Worm (Caenorhabditis elegans) whole organism, L4 larva: ENCODE data around the gene mom-2.
A peak's percentile ranks its signal among the peaks of the same experiment; 100 is the strongest.

Source experiments
- D1046.2 ChIP-seq: fragments of 200-800 bp; sonication (Bioruptor generic); IDR thresholded peaks from 2 replicates; pipeline ENCODE4 v1.3.6; 2022; ENCODE audit warnings: missing genetic modification characterization, missing compliant biosample characterization
- F26F4.8 ChIP-seq: fragments of 200-800 bp; sonication (Bioruptor generic); conservative IDR thresholded peaks from 2 replicates; pipeline ENCODE4 v1.3.6; 2022; ENCODE audit warnings: missing genetic modification characterization, missing compliant biosample characterization
- F37D6.2 ChIP-seq: sonication (generic microtip); optimal IDR thresholded peaks from 2 replicates; lab custom pipeline; 2016; ENCODE audit warnings: mild to moderate bottlenecking, missing genetic modification characterization, missing compliant biosample characterization
- F49E8.2 ChIP-seq: sonication (generic microtip); optimal IDR thresholded peaks from 2 replicates; lab custom pipeline; 2016; ENCODE audit warnings: missing compliant biosample characterization, mild to moderate bottlenecking, missing genetic modification characterization, borderline replicate concordance
- Y105C5A.15 ChIP-seq: fragments of 200-800 bp; sonication (Bioruptor generic); IDR thresholded peaks from 2 replicates; pipeline ENCODE4 v1.3.6; 2022; ENCODE audit warnings: missing genetic modification characterization, missing compliant biosample characterization
- Y5F2A.4 ChIP-seq: fragments of 200-800 bp; sonication (Bioruptor generic); optimal IDR thresholded peaks from 2 replicates; lab custom pipeline; 2018; ENCODE audit warnings: mild to moderate bottlenecking, missing genetic modification characterization, missing compliant biosample characterization
- ZK337.2 ChIP-seq: fragments of 200-800 bp; sonication (Bioruptor generic); IDR thresholded peaks from 2 replicates; pipeline ENCODE4 v1.3.6; 2022; ENCODE audit warnings: missing genetic modification reagents, missing genetic modification characterization, missing compliant biosample characterization
- aha-1 ChIP-seq: fragments of 150-350 bp; peaks from one replicate; lab custom pipeline; 2014; ENCODE audit warnings: missing biosample characterization, missing genetic modification characterization
- aly-2 ChIP-seq: sonication (generic microtip); optimal IDR thresholded peaks from 2 replicates; lab custom pipeline; 2018; ENCODE audit warnings: missing biosample characterization, missing genetic modification characterization
- arid-1 ChIP-seq: fragments of 200-800 bp; sonication (Bioruptor generic); conservative IDR thresholded peaks from 2 replicates; pipeline ENCODE4 v1.3.6; 2022; ENCODE audit warnings: missing genetic modification reagents, missing genetic modification characterization, missing compliant biosample characterization
- attf-4 ChIP-seq: sonication (generic microtip); optimal IDR thresholded peaks from 3 replicates; lab custom pipeline; 2017; ENCODE audit warnings: missing biosample characterization, missing genetic modification characterization
- ceh-44 ChIP-seq: fragments of 200-800 bp; sonication (Bioruptor generic); IDR thresholded peaks from 2 replicates; pipeline ENCODE4 v1.3.6; 2022; ENCODE audit warnings: missing genetic modification reagents, missing genetic modification characterization, missing compliant biosample characterization
- ceh-62 ChIP-seq: sonication (generic microtip); optimal IDR thresholded peaks from 2 replicates; lab custom pipeline; 2017; ENCODE audit warnings: missing biosample characterization, missing genetic modification characterization
- daf-12 ChIP-seq: fragments of 150-350 bp; optimal IDR thresholded peaks from 2 replicates; lab custom pipeline; 2014; ENCODE audit warnings: missing biosample characterization, missing genetic modification reagents, missing genetic modification characterization
- daf-19 ChIP-seq: fragments of 200-800 bp; sonication (Bioruptor generic); conservative IDR thresholded peaks from 2 replicates; pipeline ENCODE4 v1.3.6; 2022; ENCODE audit warnings: missing genetic modification characterization, missing compliant biosample characterization
- daf-8 ChIP-seq: fragments of 200-800 bp; sonication (Bioruptor generic); IDR thresholded peaks from 2 replicates; pipeline ENCODE4 v1.3.6; 2022; ENCODE audit warnings: missing genetic modification characterization, missing compliant biosample characterization
- dmd-6 ChIP-seq: fragments of 200-800 bp; sonication (Bioruptor generic); IDR thresholded peaks from 2 replicates; pipeline ENCODE4 v1.3.6; 2022; ENCODE audit warnings: missing genetic modification reagents, missing genetic modification characterization, missing compliant biosample characterization
- dmd-8 ChIP-seq: fragments of 200-800 bp; sonication (Bioruptor generic); IDR thresholded peaks from 2 replicates; pipeline ENCODE4 v1.3.6; 2022; ENCODE audit warnings: missing genetic modification characterization, missing compliant biosample characterization
- dmd-9 ChIP-seq: fragments of 200-800 bp; sonication (Bioruptor generic); IDR thresholded peaks from 2 replicates; pipeline ENCODE4 v1.3.6; 2022; ENCODE audit warnings: missing genetic modification reagents, missing genetic modification characterization, missing compliant biosample characterization
- dpl-1 ChIP-seq: fragments of 150-350 bp; optimal IDR thresholded peaks from 2 replicates; lab custom pipeline; 2014; ENCODE audit warnings: missing biosample characterization, missing genetic modification reagents, missing genetic modification characterization
- dve-1 ChIP-seq: sonication (generic microtip); optimal IDR thresholded peaks from 2 replicates; lab custom pipeline; 2017; ENCODE audit warnings: antibody characterized with exemption, mild to moderate bottlenecking, missing genetic modification characterization, missing compliant biosample characterization; ENCODE audit not compliant: insufficient read depth
- egl-43 ChIP-seq: fragments of 200-800 bp; sonication (Bioruptor generic); IDR thresholded peaks from 2 replicates; pipeline ENCODE4 v1.3.6; 2022; ENCODE audit warnings: missing genetic modification reagents, missing genetic modification characterization, missing compliant biosample characterization
- fos-1 ChIP-seq: fragments of 150-350 bp; optimal IDR thresholded peaks from 2 replicates; lab custom pipeline; 2014; ENCODE audit warnings: missing biosample characterization, missing genetic modification characterization
- hlh-11 ChIP-seq: fragments of 200-800 bp; sonication (Bioruptor generic); optimal IDR thresholded peaks from 2 replicates; lab custom pipeline; 2018; ENCODE audit warnings: mild to moderate bottlenecking, missing genetic modification characterization, missing compliant biosample characterization
- hlh-30 ChIP-seq: sonication (generic microtip); optimal IDR thresholded peaks from 2 replicates; lab custom pipeline; 2017; ENCODE audit warnings: antibody characterized with exemption, mild to moderate bottlenecking, missing genetic modification characterization, missing compliant biosample characterization; ENCODE audit not compliant: insufficient read depth
- hmg-1.1 ChIP-seq: fragments of 200-800 bp; sonication (Bioruptor generic); IDR thresholded peaks from 2 replicates; pipeline ENCODE4 v1.3.6; 2022; ENCODE audit warnings: missing genetic modification reagents, missing genetic modification characterization, missing compliant biosample characterization
- jun-1 ChIP-seq: fragments of 150-350 bp; optimal IDR thresholded peaks from 2 replicates; lab custom pipeline; 2014; ENCODE audit warnings: missing biosample characterization, missing genetic modification reagents, missing genetic modification characterization
- lim-7 ChIP-seq: fragments of 200-800 bp; sonication (Bioruptor generic); IDR thresholded peaks from 2 replicates; pipeline ENCODE4 v1.3.6; 2022; ENCODE audit warnings: missing genetic modification characterization, missing compliant biosample characterization
- lin-15B ChIP-seq: fragments of 150-350 bp; sonication (generic microtip); optimal IDR thresholded peaks from 3 replicates; lab custom pipeline; 2014; ENCODE audit warnings: missing biosample characterization, missing genetic modification characterization
- lin-29 ChIP-seq: fragments of 200-800 bp; sonication (Bioruptor generic); IDR thresholded peaks from 2 replicates; pipeline ENCODE4 v1.3.6; 2022; ENCODE audit warnings: missing genetic modification reagents, missing genetic modification characterization, missing compliant biosample characterization
- lir-3 ChIP-seq: sonication (generic microtip); optimal IDR thresholded peaks from 2 replicates; lab custom pipeline; 2016; ENCODE audit warnings: mild to moderate bottlenecking, missing genetic modification characterization, missing compliant biosample characterization
- madf-5 ChIP-seq, 2 experiments: fragments of 200-800 bp; sonication (Bioruptor generic); IDR thresholded peaks; 2 replicates each; pipeline ENCODE4 v1.3.6; 2022; ENCODE audit warnings: missing compliant biosample characterization in 2 of 2, missing genetic modification characterization in 2 of 2
- madf-9 ChIP-seq: fragments of 200-800 bp; sonication (Bioruptor generic); conservative IDR thresholded peaks from 2 replicates; pipeline ENCODE4 v1.3.6; 2022; ENCODE audit warnings: missing genetic modification reagents, missing genetic modification characterization, missing compliant biosample characterization
- mdl-1 ChIP-seq, 2 experiments: fragments of 150-350 bp in 1 of 2; sonication (generic microtip) in 1 of 2; optimal IDR thresholded peaks; 2 replicates each; lab custom pipeline; 2014 to 2017; ENCODE audit warnings: missing biosample characterization in 2 of 2, missing genetic modification characterization in 2 of 2
- mep-1 ChIP-seq: fragments of 150-350 bp; sonication (generic microtip); optimal IDR thresholded peaks from 3 replicates; lab custom pipeline; 2014; ENCODE audit warnings: missing biosample characterization, missing genetic modification characterization
- mxl-2 ChIP-seq: fragments of 200-800 bp; sonication (Bioruptor generic); conservative IDR thresholded peaks from 2 replicates; pipeline ENCODE4 v1.3.6; 2022; ENCODE audit warnings: missing genetic modification reagents, missing genetic modification characterization, missing compliant biosample characterization
- mxl-3 ChIP-seq: fragments of 200-800 bp; sonication (Bioruptor generic); optimal IDR thresholded peaks from 2 replicates; lab custom pipeline; 2018; ENCODE audit warnings: mild to moderate bottlenecking, missing genetic modification characterization, missing compliant biosample characterization
- nhr-111 ChIP-seq: fragments of 200-800 bp; sonication (Bioruptor generic); optimal IDR thresholded peaks from 2 replicates; lab custom pipeline; 2018; ENCODE audit warnings: mild to moderate bottlenecking, missing genetic modification characterization, missing compliant biosample characterization
- nhr-237 ChIP-seq: sonication (generic microtip); optimal IDR thresholded peaks from 2 replicates; lab custom pipeline; 2017; ENCODE audit warnings: missing biosample characterization, missing genetic modification characterization
- nhr-42 ChIP-seq: fragments of 200-800 bp; sonication (Bioruptor generic); IDR thresholded peaks from 2 replicates; pipeline ENCODE4 v1.3.6; 2022; ENCODE audit warnings: missing genetic modification characterization, missing compliant biosample characterization
- pha-4 ChIP-seq, 2 experiments: fragments of 150-350 bp in 1 of 2; fragments of 200-800 bp in 1 of 2; sonication (Bioruptor generic) in 1 of 2; IDR thresholded peaks in 1 of 2; optimal IDR thresholded peaks in 1 of 2; 2 replicates each; pipeline versions ENCODE4 v1.3.6 to Lab custom; 2014 to 2022; ENCODE audit warnings: missing genetic modification characterization in 2 of 2, missing genetic modification reagents in 2 of 2, missing biosample characterization in 1 of 2, missing compliant biosample characterization in 1 of 2
- pqm-1 ChIP-seq: sonication (generic microtip); optimal IDR thresholded peaks from 2 replicates; lab custom pipeline; 2017; ENCODE audit warnings: missing biosample characterization, missing genetic modification characterization
- rbr-2 ChIP-seq: sonication (generic microtip); optimal IDR thresholded peaks from 2 replicates; lab custom pipeline; 2016; ENCODE audit warnings: missing genotype, missing genetic modification characterization, missing compliant biosample characterization
- sdz-12 ChIP-seq: fragments of 200-800 bp; sonication (Bioruptor generic); optimal IDR thresholded peaks from 2 replicates; lab custom pipeline; 2018; ENCODE audit warnings: mild to moderate bottlenecking, missing genetic modification characterization, missing compliant biosample characterization
- set-16 ChIP-seq: fragments of 200-800 bp; sonication (Bioruptor generic); IDR thresholded peaks from 2 replicates; pipeline ENCODE4 v1.3.6; 2022; ENCODE audit warnings: missing genetic modification reagents, missing genetic modification characterization, missing compliant biosample characterization
- skn-1 ChIP-seq: fragments of 150-350 bp; optimal IDR thresholded peaks from 2 replicates; lab custom pipeline; 2014; ENCODE audit warnings: missing biosample characterization, missing genetic modification characterization
- spr-1 ChIP-seq: sonication (generic microtip); optimal IDR thresholded peaks from 2 replicates; lab custom pipeline; 2016; ENCODE audit warnings: mild to moderate bottlenecking, missing genetic modification characterization, missing compliant biosample characterization
- vab-7 ChIP-seq: fragments of 200-800 bp; sonication (Bioruptor generic); IDR thresholded peaks from 2 replicates; pipeline ENCODE4 v1.3.6; 2022; ENCODE audit warnings: missing genetic modification reagents, missing genetic modification characterization, missing compliant biosample characterization
- zag-1 ChIP-seq: fragments of 150-350 bp; optimal IDR thresholded peaks from 2 replicates; lab custom pipeline; 2014; ENCODE audit warnings: missing biosample characterization, missing genetic modification characterization
- zfp-3 ChIP-seq: fragments of 200-800 bp; sonication (Bioruptor generic); conservative IDR thresholded peaks from 2 replicates; pipeline ENCODE4 v1.3.6; 2022; ENCODE audit warnings: missing genetic modification reagents, missing genetic modification characterization, missing compliant biosample characterization
- zip-2 ChIP-seq: fragments of 150-350 bp; optimal IDR thresholded peaks from 2 replicates; lab custom pipeline; 2014; ENCODE audit warnings: missing biosample characterization, missing genetic modification characterization
- ztf-11 ChIP-seq: fragments of 150-350 bp; optimal IDR thresholded peaks from 2 replicates; lab custom pipeline; 2014; ENCODE audit warnings: missing biosample characterization, missing genetic modification characterization

mom-2 gene

DNA sequence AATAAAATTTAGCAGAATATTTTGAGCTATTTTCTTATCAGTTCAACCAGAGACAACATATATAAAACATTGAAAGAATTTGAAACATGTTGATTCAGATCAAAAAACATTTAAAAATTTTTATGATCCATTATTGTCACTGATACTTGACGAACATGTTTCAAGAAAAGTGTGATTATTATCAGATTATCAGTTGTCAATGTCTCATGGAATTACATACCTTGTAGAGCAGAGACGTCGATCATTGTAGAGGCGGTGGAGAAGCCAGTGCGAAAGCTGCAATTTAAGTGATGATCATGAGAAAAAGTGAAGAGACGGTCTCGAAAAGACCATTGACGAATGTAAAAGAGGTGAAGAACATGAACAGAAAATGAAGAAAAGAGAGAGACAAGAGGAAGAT is 46.6 kb downstream of the mom-2 start, which contains the start of gene F52E1.9 (continued):
- no peak for TF ChIP-seq arid-1
- no peak for TF ChIP-seq daf-8 (GFP tag; lab: Robert Waterston, UW)
- no peak for TF ChIP-seq ceh-44 (GFP tag; lab: Robert Waterston, UW)
- no peak for TF ChIP-seq dmd-9 (GFP tag; lab: Robert Waterston, UW)
- no peak for TF ChIP-seq vab-7 (GFP tag; lab: Robert Waterston, UW)
- no peak for TF ChIP-seq zfp-3 (GFP tag; lab: Robert Waterston, UW)
- no peak for TF ChIP-seq nhr-111 (GFP tag; lab: Kevin White, UChicago)
- TF ChIP-seq madf-9 (GFP tag; lab: Robert Waterston, UW): no peak
- TF ChIP-seq mdl-1 (tag; optimal IDR thresholded peaks at IDR 0.05; lab: Kevin White, UChicago): peak in 1 of 2 experiments; percentile 25
- no peak for TF ChIP-seq hmg-1.1 (GFP tag; lab: Robert Waterston, UW)
- TF ChIP-seq lir-3 (tag; lab: Kevin White, UChicago): no peak
- no peak for TF ChIP-seq daf-12 (tag; lab: Kevin White, UChicago)
- peak; percentile 86 for TF ChIP-seq pqm-1
- no peak for TF ChIP-seq ZK337.2 (GFP tag; lab: Robert Waterston, UW)
- no peak for TF ChIP-seq pha-4 (GFP tag; IDR thresholded peaks at IDR 0.05; lab: Robert Waterston, UW)
- no peak for TF ChIP-seq pha-4 (tag; optimal IDR thresholded peaks at IDR 0.05; lab: Kevin White, UChicago)
- TF ChIP-seq aly-2: no peak
- no peak for TF ChIP-seq madf-5 (GFP tag; IDR thresholded peaks at IDR 0.05; lab: Robert Waterston, UW)
- TF ChIP-seq zip-2 (tag; lab: Kevin White, UChicago): no peak
- TF ChIP-seq daf-19 (GFP tag; lab: Robert Waterston, UW): no peak
- TF ChIP-seq lin-29 (GFP tag; lab: Robert Waterston, UW): no peak
- no peak for TF ChIP-seq D1046.2 (GFP tag; lab: Robert Waterston, UW)
- no peak for TF ChIP-seq mxl-2 (GFP tag; lab: Robert Waterston, UW)
- TF ChIP-seq Y105C5A.15 (GFP tag; lab: Robert Waterston, UW): no peak
- no peak for TF ChIP-seq skn-1 (tag; lab: Kevin White, UChicago)
- no peak for TF ChIP-seq ztf-11 (tag; lab: Kevin White, UChicago)
- no peak for TF ChIP-seq aha-1 (tag; lab: Kevin White, UChicago)
- TF ChIP-seq lin-15B: no peak
- no peak for TF ChIP-seq Y5F2A.4 (GFP tag; lab: Kevin White, UChicago)
- TF ChIP-seq ceh-62 (tag; lab: Kevin White, UChicago): no peak
- TF ChIP-seq mxl-3: no peak
- peak; percentile 25 for TF ChIP-seq mep-1 (tag; lab: Kevin White, UChicago)
- TF ChIP-seq dve-1: peak; percentile 78
- TF ChIP-seq rbr-2: no peak
- TF ChIP-seq lim-7 (GFP tag; lab: Robert Waterston, UW): no peak
- no peak for TF ChIP-seq zag-1 (tag; lab: Kevin White, UChicago)
- no peak for TF ChIP-seq nhr-42 (GFP tag; lab: Robert Waterston, UW)
- peak; percentile 74 for TF ChIP-seq hlh-11 (tag; lab: Kevin White, UChicago)
- peak; percentile 88 for TF ChIP-seq dmd-6 (GFP tag; lab: Robert Waterston, UW)
- TF ChIP-seq spr-1 (tag; lab: Kevin White, UChicago): no peak
- no peak for TF ChIP-seq fos-1 (tag; lab: Kevin White, UChicago)
- TF ChIP-seq sdz-12: no peak
- no peak for TF ChIP-seq F26F4.8
- no peak for TF ChIP-seq dpl-1 (GFP tag; lab: Kevin White, UChicago)
- peak; percentile 61 for TF ChIP-seq hlh-30 (tag; lab: Kevin White, UChicago)
- no peak for TF ChIP-seq set-16 (GFP tag; lab: Robert Waterston, UW)
- no peak for TF ChIP-seq F37D6.2 (tag; lab: Kevin White, UChicago)
- TF ChIP-seq attf-4: no peak
- TF ChIP-seq nhr-237 (tag; lab: Kevin White, UChicago): no peak
- no peak for TF ChIP-seq dmd-8 (GFP tag; lab: Robert Waterston, UW)
- TF ChIP-seq F49E8.2 (tag; lab: Kevin White, UChicago): no peak
- no peak for TF ChIP-seq egl-43 (GFP tag; lab: Robert Waterston, UW)
- TF ChIP-seq jun-1 (tag; lab: Kevin White, UChicago): no peak
